Worm (Caenorhabditis elegans): ENCODE results near the gene pdk-1.

- TF ChIP-seq ceh-36 (tag; optimal IDR thresholded peaks at IDR 0.05) (no peak), hmbx-1 (tag; optimal IDR thresholded peaks at IDR 0.05) (no peak), hmg-4 (GFP tag; optimal IDR thresholded peaks at IDR 0.05) (peak; percentile 59), F13C5.2 (tag; optimal IDR thresholded peaks at IDR 0.05) (peak; percentile 78), ama-1 (optimal IDR thresholded peaks at IDR 0.05) (no peak), tbx-37 (GFP tag; conservative IDR thresholded peaks at IDR 0.05) (peak; percentile 39; the same call in 1 of the 2 replicates), ceh-13 (GFP tag; optimal IDR thresholded peaks at IDR 0.05) (no peak), scrt-1 (GFP tag; IDR thresholded peaks at IDR 0.05) (no peak), flt-1 (GFP tag; IDR thresholded peaks at IDR 0.05) (no peak), tbx-11 (GFP tag; IDR thresholded peaks at IDR 0.05) (no peak), B0310.2 (tag; optimal IDR thresholded peaks at IDR 0.05) (no peak), ets-7 (tag; optimal IDR thresholded peaks at IDR 0.05) (no peak), sea-1 (GFP tag; conservative IDR thresholded peaks at IDR 0.05) (no peak), tra-4 (tag; optimal IDR thresholded peaks at IDR 0.05) (no peak)
Observed at ce11 chrX:1344818-1345217, 23.7 kb downstream of the pdk-1 start.

Measured in whole organism, early embryonic.